Fruit fly (Drosophila melanogaster) whole organism, embryonic: Measurements from ENCODE around the gene Inx5.

Source experiments
- ATbp ChIP-seq: fragments of 200-800 bp; sonication (Bioruptor generic); optimal IDR thresholded peaks from 2 replicates; lab custom pipeline; 2017; ENCODE audit warnings: missing biosample characterization, mild to moderate bottlenecking, missing genetic modification characterization, missing genetic modification reagents
- Adf1 ChIP-seq: fragments of 200-800 bp; sonication (Bioruptor generic); IDR thresholded peaks from 2 replicates; pipeline ENCODE4 v1.3.6; 2022; ENCODE audit warnings: missing biosample characterization, missing genetic modification characterization
- Atf3 ChIP-seq: fragments of 200-800 bp; sonication (Bioruptor generic); optimal IDR thresholded peaks from 3 replicates; lab custom pipeline; 2016; ENCODE audit warnings: missing biosample characterization, missing genetic modification characterization
- CG1024 ChIP-seq: fragments of 200-800 bp; sonication (Bioruptor generic); IDR thresholded peaks from 2 replicates; pipeline ENCODE4 v1.3.6; 2022; ENCODE audit warnings: missing biosample characterization, missing genetic modification characterization
- CG10321 ChIP-seq: fragments of 200-800 bp; sonication (Bioruptor generic); IDR thresholded peaks from 2 replicates; pipeline ENCODE4 v1.3.6; 2022; ENCODE audit warnings: missing biosample characterization, missing genetic modification characterization
- CG12219 ChIP-seq: fragments of 200-800 bp; sonication (Bioruptor generic); optimal IDR thresholded peaks from 3 replicates; lab custom pipeline; 2018; ENCODE audit warnings: missing biosample characterization, mild to moderate bottlenecking, missing genetic modification characterization
- CG1233 ChIP-seq: fragments of 200-800 bp; sonication (Bioruptor generic); optimal IDR thresholded peaks from 4 replicates; lab custom pipeline; 2018; ENCODE audit warnings: missing biosample characterization, mild to moderate bottlenecking, missing genetic modification characterization
- CG13123 ChIP-seq: fragments of 200-800 bp; sonication (Bioruptor generic); optimal IDR thresholded peaks from 2 replicates; lab custom pipeline; 2016; ENCODE audit warnings: missing biosample characterization, missing genetic modification characterization
- CG13894 ChIP-seq: fragments of 200-800 bp; sonication (Bioruptor generic); optimal IDR thresholded peaks from 3 replicates; lab custom pipeline; 2018; ENCODE audit warnings: missing biosample characterization, mild to moderate bottlenecking, missing genetic modification characterization, moderate library complexity
- CG14860 ChIP-seq: fragments of 200-800 bp; sonication (Bioruptor generic); IDR thresholded peaks from 3 replicates; pipeline ENCODE4 v1.3.6; 2022; ENCODE audit warnings: missing biosample characterization, missing genetic modification characterization; ENCODE audit not compliant: partially characterized antibody
- CG16813 ChIP-seq: fragments of 200-800 bp; sonication (Bioruptor generic); IDR thresholded peaks from 3 replicates; pipeline ENCODE4 v1.3.6; 2022; ENCODE audit warnings: missing biosample characterization, missing genetic modification characterization; ENCODE audit not compliant: partially characterized antibody
- CG17328 ChIP-seq: fragments of 200-800 bp; sonication (Bioruptor generic); IDR thresholded peaks from 2 replicates; pipeline ENCODE4 v1.3.6; 2022; ENCODE audit warnings: missing biosample characterization, missing genetic modification characterization
- CG17359 ChIP-seq: fragments of 200-800 bp; sonication (Bioruptor generic); optimal IDR thresholded peaks from 3 replicates; lab custom pipeline; 2018; ENCODE audit warnings: missing biosample characterization, mild to moderate bottlenecking, missing genetic modification characterization, moderate library complexity
- CG18599 ChIP-seq: fragments of 200-800 bp; sonication (Bioruptor generic); optimal IDR thresholded peaks from 3 replicates; lab custom pipeline; 2017; ENCODE audit warnings: missing biosample characterization, missing genetic modification characterization, mild to moderate bottlenecking, moderate library complexity, missing genetic modification reagents
- CG3163 ChIP-seq: fragments of 200-800 bp; sonication (Bioruptor generic); optimal IDR thresholded peaks from 3 replicates; lab custom pipeline; 2016; ENCODE audit warnings: missing biosample characterization, missing genetic modification characterization
- CG6175 ChIP-seq: fragments of 200-800 bp; sonication (Bioruptor generic); IDR thresholded peaks from 3 replicates; pipeline ENCODE4 v1.3.6; 2022; ENCODE audit warnings: missing biosample characterization, missing genetic modification characterization
- CG7963 ChIP-seq: fragments of 200-800 bp; sonication (Bioruptor generic); IDR thresholded peaks from 3 replicates; pipeline ENCODE4 v1.3.6; 2022; ENCODE audit warnings: missing biosample characterization, missing genetic modification characterization; ENCODE audit not compliant: partially characterized antibody
- D19B ChIP-seq: fragments of 200-800 bp; sonication (Bioruptor generic); optimal IDR thresholded peaks from 2 replicates; lab custom pipeline; 2017; ENCODE audit warnings: missing biosample characterization, mild to moderate bottlenecking, missing genetic modification characterization
- Dad ChIP-seq: fragments of 200-800 bp; sonication (Bioruptor generic); optimal IDR thresholded peaks from 3 replicates; lab custom pipeline; 2016; ENCODE audit warnings: missing biosample characterization, missing genetic modification characterization
- Deaf1 ChIP-seq: fragments of 200-800 bp; optimal IDR thresholded peaks from 3 replicates; lab custom pipeline; 2019; ENCODE audit warnings: missing biosample characterization, mild to moderate bottlenecking, missing genetic modification characterization, moderate library complexity
- Dfd ChIP-seq, 2 experiments: fragments of >200 bp; optimal IDR thresholded peaks; 2 replicates each; lab custom pipeline; 2017; ENCODE audit warnings: missing biosample characterization in 2 of 2, missing genetic modification characterization in 2 of 2
- HmgZ ChIP-seq: fragments of 200-800 bp; sonication (Bioruptor generic); optimal IDR thresholded peaks from 2 replicates; lab custom pipeline; 2018; ENCODE audit warnings: missing biosample characterization, mild to moderate bottlenecking, missing genetic modification characterization
- MBD-R2 ChIP-seq: fragments of 200-800 bp; sonication (Bioruptor generic); IDR thresholded peaks from 2 replicates; pipeline ENCODE4 v1.3.6; 2022; ENCODE audit warnings: missing biosample characterization, missing genetic modification characterization
- MTF-1 ChIP-seq: fragments of 200-800 bp; sonication (Bioruptor generic); optimal IDR thresholded peaks from 2 replicates; lab custom pipeline; 2018; ENCODE audit warnings: missing biosample characterization, mild to moderate bottlenecking, missing genetic modification characterization, borderline replicate concordance
- Med ChIP-seq: fragments of 200-800 bp; sonication (Bioruptor generic); peaks from one replicate; lab custom pipeline; 2016; ENCODE audit warnings: missing biosample characterization, missing genetic modification characterization, mild to moderate bottlenecking, inconsistent platforms, moderate library complexity
- PHDP ChIP-seq: fragments of 200-800 bp; sonication (Bioruptor generic); optimal IDR thresholded peaks from 3 replicates; lab custom pipeline; 2018; ENCODE audit warnings: missing biosample characterization, mild to moderate bottlenecking, missing genetic modification characterization, moderate library complexity
- Ptx1 ChIP-seq: fragments of 200-800 bp; sonication (Bioruptor generic); IDR thresholded peaks from 2 replicates; pipeline ENCODE4 v1.3.6; 2022; ENCODE audit warnings: missing biosample characterization, missing genetic modification characterization
- Rfx ChIP-seq: fragments of 200-800 bp; sonication (Bioruptor generic); IDR thresholded peaks from 2 replicates; pipeline ENCODE4 v1.3.6; 2022; ENCODE audit warnings: missing biosample characterization, missing genetic modification characterization
- Side ChIP-seq: fragments of 200-800 bp; sonication (Bioruptor generic); optimal IDR thresholded peaks from 2 replicates; lab custom pipeline; 2016; ENCODE audit warnings: missing biosample characterization, missing genetic modification characterization
- cg ChIP-seq: fragments of 200-800 bp; sonication (Bioruptor generic); optimal IDR thresholded peaks from 3 replicates; lab custom pipeline; 2019; ENCODE audit warnings: missing biosample characterization, mild to moderate bottlenecking, missing genetic modification characterization, moderate library complexity
- chinmo ChIP-seq: fragments of 200-800 bp; sonication (Bioruptor generic); IDR thresholded peaks from 4 replicates; pipeline ENCODE4 v1.3.6; 2022; ENCODE audit warnings: missing biosample characterization, missing genetic modification characterization; ENCODE audit not compliant: partially characterized antibody
- ci ChIP-seq: fragments of 200-800 bp; sonication (Bioruptor generic); IDR thresholded peaks from 3 replicates; pipeline ENCODE4 v1.3.6; 2022; ENCODE audit warnings: missing biosample characterization, missing genetic modification characterization
- croc ChIP-seq: fragments of 200-800 bp; sonication (Bioruptor generic); conservative IDR thresholded peaks from 3 replicates; pipeline ENCODE4 v1.3.6; 2022; ENCODE audit warnings: missing biosample characterization, missing genetic modification characterization
- crol ChIP-seq: fragments of 200-800 bp; sonication (Bioruptor generic); IDR thresholded peaks from 2 replicates; pipeline ENCODE4 v1.3.6; 2022; ENCODE audit warnings: missing biosample characterization, missing genetic modification characterization
- cwo ChIP-seq: fragments of 200-800 bp; sonication (Bioruptor generic); optimal IDR thresholded peaks from 3 replicates; lab custom pipeline; 2017; ENCODE audit warnings: missing biosample characterization, missing genetic modification characterization, mild to moderate bottlenecking, moderate library complexity, missing genetic modification reagents
- exex ChIP-seq: fragments of 200-800 bp; sonication (Bioruptor generic); optimal IDR thresholded peaks from 4 replicates; lab custom pipeline; 2018; ENCODE audit warnings: missing biosample characterization, mild to moderate bottlenecking, missing genetic modification characterization, moderate library complexity
- grn ChIP-seq: fragments of 200-800 bp; sonication (Bioruptor generic); optimal IDR thresholded peaks from 3 replicates; lab custom pipeline; 2017; ENCODE audit warnings: missing biosample characterization, missing genetic modification characterization
- gsb ChIP-seq: fragments of 200-800 bp; sonication (Bioruptor generic); IDR thresholded peaks from 2 replicates; pipeline ENCODE4 v1.3.6; 2022; ENCODE audit warnings: missing biosample characterization, missing genetic modification characterization
- ken ChIP-seq: fragments of 200-800 bp; sonication (Bioruptor generic); IDR thresholded peaks from 3 replicates; pipeline ENCODE4 v1.3.6; 2022; ENCODE audit warnings: missing biosample characterization, missing genetic modification characterization
- kni ChIP-seq: fragments of 200-800 bp; sonication (Bioruptor generic); optimal IDR thresholded peaks from 3 replicates; lab custom pipeline; 2017; ENCODE audit warnings: mild to moderate bottlenecking, missing biosample characterization, missing genetic modification reagents, missing genetic modification characterization
- nerfin-2 ChIP-seq: fragments of 200-800 bp; sonication (Bioruptor generic); IDR thresholded peaks from 2 replicates; pipeline ENCODE4 v1.3.6; 2022; ENCODE audit warnings: missing biosample characterization, missing genetic modification characterization; ENCODE audit not compliant: partially characterized antibody
- nom ChIP-seq: fragments of 200-800 bp; sonication (Bioruptor generic); optimal IDR thresholded peaks from 2 replicates; lab custom pipeline; 2017; ENCODE audit warnings: missing biosample characterization, missing genetic modification characterization, mild to moderate bottlenecking, moderate library complexity, missing genetic modification reagents
- pan ChIP-seq, 4 experiments: fragments of >200 bp in 3 of 4; fragments of 200-800 bp in 1 of 4; sonication (Bioruptor generic) in 1 of 4; optimal IDR thresholded peaks in 3 of 4; IDR thresholded peaks in 1 of 4; 2 replicates each; pipeline versions ENCODE4 v1.3.6 to Lab custom; 2017 to 2022; ENCODE audit warnings: missing biosample characterization in 2 of 4, missing genetic modification characterization in 2 of 4, mixed read lengths in 1 of 4
- sd ChIP-seq: fragments of 200-800 bp; sonication (Bioruptor generic); optimal IDR thresholded peaks from 3 replicates; lab custom pipeline; 2018; ENCODE audit warnings: missing biosample characterization, mild to moderate bottlenecking, missing genetic modification characterization, moderate library complexity
- shn ChIP-seq: fragments of 200-800 bp; sonication (Bioruptor generic); optimal IDR thresholded peaks from 3 replicates; lab custom pipeline; 2016; ENCODE audit warnings: missing biosample characterization, missing genetic modification characterization
- so ChIP-seq: fragments of 200-800 bp; sonication (Bioruptor generic); IDR thresholded peaks from 3 replicates; pipeline ENCODE4 v1.3.6; 2022; ENCODE audit warnings: missing biosample characterization, missing genetic modification characterization
- vvl ChIP-seq: fragments of 200-800 bp; sonication (Bioruptor generic); IDR thresholded peaks from 2 replicates; pipeline ENCODE4 v1.3.6; 2022; ENCODE audit warnings: missing biosample characterization, missing genetic modification characterization

The Inx5 gene

DNA sequence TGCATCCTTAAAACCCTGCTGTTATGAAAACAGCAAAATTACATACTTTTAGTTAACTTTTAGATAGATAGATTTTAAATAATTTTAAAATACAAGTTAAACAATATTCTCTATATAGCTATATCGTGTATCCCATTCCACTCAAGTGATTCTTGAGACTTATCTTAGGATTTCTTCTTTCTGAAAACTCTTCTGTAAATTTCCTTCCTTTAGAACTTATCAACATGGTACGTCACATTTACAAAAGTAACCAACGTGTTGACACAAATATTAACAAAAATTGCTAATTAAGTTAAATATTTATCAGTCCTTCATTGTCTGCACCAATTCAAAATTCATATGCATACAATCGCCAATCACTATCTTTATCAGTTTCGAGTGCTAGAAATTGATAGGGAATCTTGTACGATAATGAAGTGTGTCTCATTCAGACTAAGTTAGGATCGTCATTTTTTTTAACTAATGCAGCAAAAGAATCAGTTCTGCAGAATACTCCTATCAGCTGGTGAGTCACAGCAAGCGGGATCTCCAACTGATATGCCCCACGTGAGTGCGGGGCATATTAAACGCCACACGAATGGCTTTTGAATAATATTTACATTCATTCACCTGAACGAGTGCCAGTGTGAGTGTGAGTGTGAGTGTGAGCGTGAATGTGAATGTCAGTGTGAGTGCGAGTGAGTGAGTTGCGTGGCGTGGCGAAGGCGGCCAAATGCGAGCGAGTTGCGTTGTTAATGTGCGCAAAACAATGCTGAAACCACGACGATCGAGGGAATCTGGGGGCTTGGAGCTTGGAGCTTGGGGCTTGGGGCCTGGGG lies 2.9 kb downstream of the Inx5 start (continued):
- TF ChIP-seq croc (GFP tag; lab: Robert Waterston, UW) (no peak), ATbp (GFP tag; lab: Kevin White, UChicago) (no peak), vvl (GFP tag; lab: Robert Waterston, UW) (peak; percentile 93), CG7963 (no peak), CG3163 (GFP tag; lab: Kevin White, UChicago) (no peak), so (peak; percentile 57; the same call in 1 of the 3 replicates), D19B (GFP tag; lab: Kevin White, UChicago) (peak; percentile 51), Med (GFP tag; lab: Kevin White, UChicago) (peak; percentile 80), CG17328 (peak; percentile 33; the same call in 1 of the 2 replicates), CG18599 (GFP tag; lab: Kevin White, UChicago) (no peak), Side (GFP tag; lab: Kevin White, UChicago) (no peak), gsb (no peak), CG16813 (GFP tag; lab: Robert Waterston, UW) (no peak), pan (optimal IDR thresholded peaks at IDR 0.05; lab: Kevin White, UChicago) (no peak), pan (GFP tag; optimal IDR thresholded peaks at IDR 0.05 in 1 of 2, IDR thresholded peaks at IDR 0.05 in 1 of 2) (peak in 1 of 2 experiments; percentile 49), CG13894 (tag; lab: Kevin White, UChicago) (peak; percentile 70), MBD-R2 (GFP tag; lab: Robert Waterston, UW) (0 out of 2 replicates have a peak, but pooled peaks have one; percentile 12), exex (tag; lab: Kevin White, UChicago) (peak; percentile 44), nerfin-2 (no peak), HmgZ (tag; lab: Kevin White, UChicago) (peak; percentile 37), Rfx (GFP tag; lab: Robert Waterston, UW) (peak; percentile 44), kni (GFP tag; lab: Kevin White, UChicago) (peak; percentile 23), ken (GFP tag; lab: Robert Waterston, UW) (no peak), Dad (GFP tag; lab: Kevin White, UChicago) (no peak), CG1024 (GFP tag; lab: Robert Waterston, UW) (no peak), CG1233 (GFP tag; lab: Kevin White, UChicago) (no peak), Atf3 (GFP tag; lab: Kevin White, UChicago) (no peak), cwo (GFP tag; lab: Kevin White, UChicago) (peak; percentile 51), CG12219 (GFP tag; lab: Kevin White, UChicago) (peak; percentile 27), Adf1 (GFP tag; lab: Robert Waterston, UW) (peak; percentile 88), Deaf1 (tag; lab: Kevin White, UChicago) (peak; percentile 31), CG14860 (GFP tag; lab: Robert Waterston, UW) (no peak), CG6175 (GFP tag; lab: Robert Waterston, UW) (peak; percentile 73; the same call in 2 of the 3 replicates), cg (GFP tag; lab: Kevin White, UChicago) (peak; percentile 80), PHDP (tag; lab: Kevin White, UChicago) (no peak), chinmo (GFP tag; lab: Robert Waterston, UW) (peak; percentile 81; the same call in 3 of the 4 replicates), Dfd (GFP tag; optimal IDR thresholded peaks at IDR 0.05; lab: Kevin White, UChicago) (no peak), crol (GFP tag; lab: Robert Waterston, UW) (peak; percentile 23; the same call in 1 of the 2 replicates), shn (GFP tag; lab: Kevin White, UChicago) (no peak), CG10321 (GFP tag; lab: Robert Waterston, UW) (no peak), CG13123 (GFP tag; lab: Kevin White, UChicago) (no peak), ci (GFP tag; lab: Robert Waterston, UW) (peak; percentile 64; the same call in 1 of the 3 replicates), MTF-1 (GFP tag; lab: Kevin White, UChicago) (peak; percentile 0), sd (tag; lab: Kevin White, UChicago) (peak; percentile 69), Ptx1 (GFP tag; lab: Robert Waterston, UW) (0 out of 2 replicates have a peak, but pooled peaks have one; percentile 15), CG17359 (tag; lab: Kevin White, UChicago) (no peak), nom (GFP tag; lab: Kevin White, UChicago) (no peak), grn (GFP tag; lab: Kevin White, UChicago) (peak; percentile 51)
